Fruit fly (Drosophila melanogaster): ENCODE data around the gene MBD-like.

Gene MBD-like

dm6 chr3R:9551013-9551658 lies 8.4 kb upstream of the MBD-like start (continued):
- TF ChIP-seq salr (GFP tag; optimal IDR thresholded peaks at IDR 0.05) (peak; percentile 45 to 49), Eip93F (GFP tag; optimal IDR thresholded peaks at IDR 0.05) (no peak), OdsH (GFP tag; optimal IDR thresholded peaks at IDR 0.05) (peak; percentile 23), CG11762 (GFP tag; optimal IDR thresholded peaks at IDR 0.05; ENCODE audit: insufficient read depth) (peak; percentile 18), lz (GFP tag; optimal IDR thresholded peaks at IDR 0.05) (peak; percentile 26), CG7368 (GFP tag; optimal IDR thresholded peaks at IDR 0.05) (peak; percentile 64), Ets21C (GFP tag; optimal IDR thresholded peaks at IDR 0.05) (no peak), dac (GFP tag; optimal IDR thresholded peaks at IDR 0.05) (no peak), CG6792 (GFP tag; optimal IDR thresholded peaks at IDR 0.05) (peak; percentile 6), Smox (GFP tag; optimal IDR thresholded peaks at IDR 0.05) (no peak), Sox102F (GFP tag; optimal IDR thresholded peaks at IDR 0.05) (peak; percentile 45), CG3919 (GFP tag; optimal IDR thresholded peaks at IDR 0.05) (peak; percentile 74), Sox15 (GFP tag; optimal IDR thresholded peaks at IDR 0.05) (no peak), CG10669 (GFP tag; optimal IDR thresholded peaks at IDR 0.05) (peak; percentile 41), dsx (GFP tag; optimal IDR thresholded peaks at IDR 0.05; ENCODE audit: poor library complexity, severe bottlenecking) (peak; percentile 51), CG8319 (GFP tag; optimal IDR thresholded peaks at IDR 0.05) (no peak), CG8119 (GFP tag; IDR thresholded peaks at IDR 0.05) (no peak)

dm6 chr3R:9551659-9552435 lies 7.7 kb upstream of the MBD-like start, which contains the start of the genes mura and RnpS1:
Gene mura, minus strand, starts transcription at chr3R:9551806.
Gene RnpS1, plus strand, starts transcription at chr3R:9552034.
- TF ChIP-seq Sox14 (GFP tag; optimal IDR thresholded peaks at IDR 0.05), result peak; percentile 6
- peak; percentile 67 for TF ChIP-seq fkh (GFP tag; optimal IDR thresholded peaks at IDR 0.05)
- peak; percentile 42 for TF ChIP-seq vri (GFP tag; optimal IDR thresholded peaks at IDR 0.05)
- no peak for TF ChIP-seq Eip75B (GFP tag; optimal IDR thresholded peaks at IDR 0.05)

- TF ChIP-seq dac (GFP tag; optimal IDR thresholded peaks at IDR 0.05) (no peak), eg (GFP tag; IDR thresholded peaks at IDR 0.05) (peak; percentile 22; the same call in 1 of the 3 replicates), esn (GFP tag; optimal IDR thresholded peaks at IDR 0.05) (peak; percentile 67), cyc (GFP tag; optimal IDR thresholded peaks at IDR 0.05) (peak; percentile 38), CG15336 (GFP tag; IDR thresholded peaks at IDR 0.05) (peak; percentile 15; the same call in 1 of the 2 replicates), vri (GFP tag; optimal IDR thresholded peaks at IDR 0.05) (peak; percentile 97), CG11902 (GFP tag; optimal IDR thresholded peaks at IDR 0.05) (no peak), CG6792 (GFP tag; optimal IDR thresholded peaks at IDR 0.05) (peak; percentile 36), Eip78C (GFP tag) (peak; percentile 84), CG6854 (GFP tag; optimal IDR thresholded peaks at IDR 0.05) (no peak), CG3032 (tag; optimal IDR thresholded peaks at IDR 0.05) (peak; percentile 27), Eip93F (GFP tag; optimal IDR thresholded peaks at IDR 0.05) (no peak), acj6 (GFP tag; optimal IDR thresholded peaks at IDR 0.05) (peak; percentile 39), fd59A (GFP tag; optimal IDR thresholded peaks at IDR 0.05) (no peak), Hr39 (GFP tag; optimal IDR thresholded peaks at IDR 0.05) (peak; percentile 44), Ets21C (GFP tag; optimal IDR thresholded peaks at IDR 0.05) (peak; percentile 30), CG3919 (GFP tag; optimal IDR thresholded peaks at IDR 0.05) (peak; percentile 55), fkh (GFP tag; optimal IDR thresholded peaks at IDR 0.05) (no peak), CG8319 (GFP tag; optimal IDR thresholded peaks at IDR 0.05) (no peak), Sox14 (GFP tag; optimal IDR thresholded peaks at IDR 0.05) (peak; percentile 25), lz (GFP tag; optimal IDR thresholded peaks at IDR 0.05) (peak; percentile 46), CG31627 (GFP tag; optimal IDR thresholded peaks at IDR 0.05) (peak; percentile 58), topi (GFP tag; optimal IDR thresholded peaks at IDR 0.05) (peak; percentile 38), CG10631 (GFP tag; optimal IDR thresholded peaks at IDR 0.05) (peak; percentile 54), pdm3 (GFP tag; optimal IDR thresholded peaks at IDR 0.05) (no peak), Sox102F (GFP tag; optimal IDR thresholded peaks at IDR 0.05) (no peak), achi (GFP tag; optimal IDR thresholded peaks at IDR 0.05) (peak; percentile 40), Eip75B (GFP tag; optimal IDR thresholded peaks at IDR 0.05) (no peak), svp (GFP tag) (no peak)
These were observed 4.1 kb upstream of the MBD-like start, which contains the start of the genes CG9386 and BckdhA for dm6 chr3R:9555334-9555974. Gene CG9386, minus strand, starts transcription at chr3R:9555408. Gene BckdhA, plus strand, starts transcription at chr3R:9555785.
